Fruit fly (Drosophila melanogaster) whole organism, wandering third instar larva: ENCODE data around the gene CG11700.

Experiments
- Abd-B ChIP-seq: fragments of >200 bp; optimal IDR thresholded peaks from 2 replicates; lab custom pipeline; 2017; ENCODE audit warnings: missing biosample characterization, missing genetic modification characterization
- CG9705 ChIP-seq: fragments of 200-800 bp; sonication (Bioruptor generic); optimal IDR thresholded peaks from 2 replicates; lab custom pipeline; 2018; ENCODE audit warnings: missing biosample characterization, mild to moderate bottlenecking, missing genetic modification characterization
- Dfd ChIP-seq: fragments of >200 bp; optimal IDR thresholded peaks from 2 replicates; lab custom pipeline; 2017; ENCODE audit warnings: missing biosample characterization, missing genetic modification characterization
- HLH106 ChIP-seq: fragments of 200-800 bp; optimal IDR thresholded peaks from 3 replicates; lab custom pipeline; 2019; ENCODE audit warnings: missing biosample characterization, mild to moderate bottlenecking, missing genetic modification characterization, moderate library complexity
- Hr83 ChIP-seq: fragments of 200-300 bp; sonication (Bioruptor generic); optimal IDR thresholded peaks from 2 replicates; lab custom pipeline; 2016; ENCODE audit warnings: missing biosample characterization, mild to moderate bottlenecking, missing genetic modification characterization, moderate library complexity; ENCODE audit not compliant: poor library complexity, severe bottlenecking
- Jra ChIP-seq: sonication (Bioruptor generic); optimal IDR thresholded peaks from 2 replicates; lab custom pipeline; 2016; ENCODE audit warnings: missing biosample characterization, missing genetic modification characterization
- N ChIP-seq: fragments of >200 bp; optimal IDR thresholded peaks from 2 replicates; lab custom pipeline; 2018; ENCODE audit warnings: missing biosample characterization, missing external identifiers, missing genetic modification characterization
- OdsH ChIP-seq: fragments of 200-800 bp; sonication (Bioruptor generic); optimal IDR thresholded peaks from 2 replicates; lab custom pipeline; 2016; ENCODE audit warnings: missing biosample characterization, mild to moderate bottlenecking, missing genetic modification characterization
- Sp1 ChIP-seq: fragments of 200-800 bp; sonication (Bioruptor generic); optimal IDR thresholded peaks from 3 replicates; lab custom pipeline; 2019; ENCODE audit warnings: missing biosample characterization, mild to moderate bottlenecking, missing genetic modification characterization, moderate library complexity
- Vsx2 ChIP-seq: fragments of 200-300, 225-300 bp; sonication (Bioruptor generic); optimal IDR thresholded peaks from 2 replicates; lab custom pipeline; 2018; ENCODE audit warnings: missing biosample characterization, missing genetic modification characterization; ENCODE audit not compliant: partially characterized antibody
- br ChIP-seq: fragments of 200-800 bp; sonication (Bioruptor generic); optimal IDR thresholded peaks from 2 replicates; lab custom pipeline; 2016; ENCODE audit warnings: missing biosample characterization, missing genetic modification characterization
- brk ChIP-seq: fragments of 200-800 bp; sonication (Bioruptor generic); optimal IDR thresholded peaks from 2 replicates; lab custom pipeline; 2016; ENCODE audit warnings: missing biosample characterization, mild to moderate bottlenecking, missing genetic modification characterization
- dl ChIP-seq, 2 experiments: fragments of 175-275, 200-275 bp in 1 of 2; fragments of 200-275 bp in 1 of 2; sonication (Bioruptor generic); optimal IDR thresholded peaks; lab custom pipeline; 2018; ENCODE audit warnings: mild to moderate bottlenecking in 2 of 2, missing biosample characterization in 2 of 2, missing genetic modification characterization in 2 of 2, moderate library complexity in 2 of 2; ENCODE audit not compliant: partially characterized antibody in 2 of 2, insufficient read depth in 1 of 2
- dmrt93B ChIP-seq: fragments of 200-800 bp; sonication (Bioruptor generic); optimal IDR thresholded peaks from 2 replicates; lab custom pipeline; 2018; ENCODE audit warnings: missing biosample characterization, mild to moderate bottlenecking, missing genetic modification characterization
- ey ChIP-seq: fragments of 200-800 bp; sonication (Bioruptor generic); optimal IDR thresholded peaks from 2 replicates; lab custom pipeline; 2016; ENCODE audit warnings: missing biosample characterization, missing genetic modification characterization
- foxo ChIP-seq, 2 experiments: fragments of 200-800 bp; sonication (Bioruptor generic); optimal IDR thresholded peaks; 2 replicates in 1 of 2; 3 replicates in 1 of 2; lab custom pipeline; 2016 to 2017; ENCODE audit warnings: missing biosample characterization in 2 of 2, missing genetic modification characterization in 2 of 2
- fru ChIP-seq: fragments of 200-800 bp; sonication (Bioruptor generic); optimal IDR thresholded peaks from 3 replicates; lab custom pipeline; 2016; ENCODE audit warnings: missing biosample characterization, mild to moderate bottlenecking, missing genetic modification characterization
- h ChIP-seq: fragments of 200-800 bp; sonication (Bioruptor generic); optimal IDR thresholded peaks from 3 replicates; lab custom pipeline; 2016; ENCODE audit warnings: missing biosample characterization, mild to moderate bottlenecking, missing genetic modification characterization
- jim ChIP-seq: fragments of 175-275, 200-325 bp; sonication (Bioruptor generic); optimal IDR thresholded peaks from 2 replicates; lab custom pipeline; 2016; ENCODE audit warnings: missing biosample characterization, mild to moderate bottlenecking, missing genetic modification characterization
- lola ChIP-seq: fragments of >200 bp; optimal IDR thresholded peaks from 2 replicates; lab custom pipeline; 2017; ENCODE audit warnings: missing biosample characterization, missing genetic modification characterization
- pan ChIP-seq: fragments of >200 bp; optimal IDR thresholded peaks from 2 replicates; lab custom pipeline; 2017
- psq ChIP-seq: fragments of 200-800 bp; sonication (Bioruptor generic); optimal IDR thresholded peaks from 3 replicates; lab custom pipeline; 2017; ENCODE audit warnings: missing biosample characterization, mild to moderate bottlenecking, missing genetic modification characterization, moderate library complexity
- rgr ChIP-seq: fragments of 200-800 bp; sonication (Bioruptor generic); optimal IDR thresholded peaks from 3 replicates; lab custom pipeline; 2016; ENCODE audit warnings: missing biosample characterization, mild to moderate bottlenecking, missing genetic modification characterization
- sage ChIP-seq: fragments of 200-800 bp; sonication (Bioruptor generic); optimal IDR thresholded peaks from 2 replicates; lab custom pipeline; 2016; ENCODE audit warnings: missing biosample characterization, mild to moderate bottlenecking, missing genetic modification characterization
- sv ChIP-seq: fragments of 200-800 bp; sonication (Bioruptor generic); optimal IDR thresholded peaks from 3 replicates; lab custom pipeline; 2016; ENCODE audit warnings: missing biosample characterization, missing genetic modification characterization
- tai ChIP-seq: sonication (Bioruptor generic); optimal IDR thresholded peaks from 2 replicates; lab custom pipeline; 2016; ENCODE audit warnings: missing biosample characterization, missing genetic modification characterization
- usp ChIP-seq: fragments of >200 bp; optimal IDR thresholded peaks from 2 replicates; lab custom pipeline; 2017; ENCODE audit warnings: missing biosample characterization, missing genetic modification characterization
- woc ChIP-seq: sonication (Bioruptor generic); optimal IDR thresholded peaks from 2 replicates; lab custom pipeline; 2016; ENCODE audit warnings: missing biosample characterization, mild to moderate bottlenecking, missing genetic modification characterization

CG11700 gene

dm6 chrX:6310408-6310807 is 27.0 kb upstream of the CG11700 start:
- TF ChIP-seq ey (no peak), HLH106 (tag; lab: Kevin White, UChicago) (no peak), pan (lab: Kevin White, UChicago) (no peak), Jra (GFP tag; lab: Kevin White, UChicago) (no peak), brk (GFP tag; lab: Kevin White, UChicago) (no peak), Hr83 (GFP tag; lab: Kevin White, UChicago) (no peak), Dfd (GFP tag; lab: Kevin White, UChicago) (no peak), CG9705 (GFP tag; lab: Kevin White, UChicago) (no peak), br (GFP tag; lab: Kevin White, UChicago) (no peak), Vsx2 (no peak), N (GFP tag; lab: Kevin White, UChicago) (no peak), sv (GFP tag; lab: Kevin White, UChicago) (no peak), sage (GFP tag; lab: Kevin White, UChicago) (no peak), dmrt93B (GFP tag; lab: Kevin White, UChicago) (no peak), fru (no peak), dl (GFP tag; optimal IDR thresholded peaks at IDR 0.05; lab: Kevin White, UChicago; ENCODE audit: insufficient read depth in 1 of 2, partially characterized antibody in 2 of 2) (no peak), Abd-B (GFP tag; lab: Kevin White, UChicago) (no peak), lola (GFP tag; lab: Kevin White, UChicago) (no peak)

- TF ChIP-seq jim (GFP tag; lab: Kevin White, UChicago): no peak
- peak; percentile 6 for TF ChIP-seq fru
Observed at dm6 chrX:6308852-6309251, 25.5 kb upstream of the CG11700 start, which contains the start of gene CG15894. Gene CG15894 (plus strand): TSS chrX:6309212.

dm6 chrX:6305317-6305716 is 21.9 kb upstream of the CG11700 start:
- peak; percentile 19 for TF ChIP-seq OdsH (GFP tag; lab: Kevin White, UChicago)
- no peak for TF ChIP-seq lola (GFP tag; lab: Kevin White, UChicago)
- TF ChIP-seq Sp1 (GFP tag; lab: Kevin White, UChicago): peak; percentile 3
- no peak for TF ChIP-seq Abd-B (GFP tag; lab: Kevin White, UChicago)
- peak; percentile 26 for TF ChIP-seq psq (GFP tag; lab: Kevin White, UChicago)
- TF ChIP-seq br (GFP tag; lab: Kevin White, UChicago): peak; percentile 27
- peak in 1 of 2 experiments; percentile 37 for TF ChIP-seq foxo (GFP tag; optimal IDR thresholded peaks at IDR 0.05; lab: Kevin White, UChicago)
- TF ChIP-seq dmrt93B (GFP tag; lab: Kevin White, UChicago): no peak
- peak; percentile 57 for TF ChIP-seq Vsx2
- TF ChIP-seq fru: peak; percentile 16
- peak; percentile 15 for TF ChIP-seq HLH106 (tag; lab: Kevin White, UChicago)
- peak; percentile 10 for TF ChIP-seq h (GFP tag; lab: Kevin White, UChicago)
- TF ChIP-seq brk (GFP tag; lab: Kevin White, UChicago): no peak
- TF ChIP-seq rgr: peak; percentile 14
- no peak for TF ChIP-seq usp (GFP tag; lab: Kevin White, UChicago)
- TF ChIP-seq ey: peak; percentile 2
- peak; percentile 12 for TF ChIP-seq woc (GFP tag; lab: Kevin White, UChicago)
- TF ChIP-seq, all 38 proteins: peak for 12

- no peak for TF ChIP-seq tai (GFP tag; lab: Kevin White, UChicago)
- TF ChIP-seq ey: no peak
- TF ChIP-seq br (GFP tag; lab: Kevin White, UChicago): no peak
- TF ChIP-seq foxo (GFP tag; optimal IDR thresholded peaks at IDR 0.05; lab: Kevin White, UChicago): peak in 1 of 2 experiments; percentile 24
- peak; percentile 7 for TF ChIP-seq rgr
Observed at dm6 chrX:6304203-6304602, 20.8 kb upstream of the CG11700 start.

- no peak for TF ChIP-seq CG9705 (GFP tag; lab: Kevin White, UChicago)
Observed at dm6 chrX:6303675-6304074, 20.3 kb upstream of the CG11700 start, which contains the start of gene CG3823. Gene CG3823 (plus strand): TSS chrX:6303975.

- TF ChIP-seq woc (GFP tag; lab: Kevin White, UChicago) (no peak), rgr (no peak), usp (GFP tag; lab: Kevin White, UChicago) (no peak)
Observed at dm6 chrX:6303196-6303595, 19.8 kb upstream of the CG11700 start.
